Fruit fly (Drosophila melanogaster) whole organism, pupa: ENCODE data around the gene ND-39.
A peak's percentile ranks its signal among the peaks of the same experiment; 100 is the strongest.

Experiments used
- CG10348 ChIP-seq: fragments of 200-800 bp; sonication (Bioruptor generic); IDR thresholded peaks from 2 replicates; pipeline ENCODE4 v1.3.6; 2022; ENCODE audit warnings: missing biosample characterization, missing genetic modification characterization
- CG12605 ChIP-seq: fragments of 200-800 bp; sonication (Bioruptor generic); IDR thresholded peaks from 2 replicates; pipeline ENCODE4 v1.3.6; 2022; ENCODE audit warnings: missing biosample characterization, missing genetic modification characterization
- CG13204 ChIP-seq: fragments of 200-800 bp; sonication (Bioruptor generic); optimal IDR thresholded peaks from 2 replicates; lab custom pipeline; 2018; ENCODE audit warnings: missing biosample characterization, mild to moderate bottlenecking, missing genetic modification characterization, moderate library complexity
- CG14655 ChIP-seq: fragments of 200-800 bp; sonication (Bioruptor generic); optimal IDR thresholded peaks from 3 replicates; lab custom pipeline; 2017; ENCODE audit warnings: mild to moderate bottlenecking, missing biosample characterization, missing genetic modification reagents, missing genetic modification characterization
- CG15710 ChIP-seq: fragments of 200-800 bp; sonication (Bioruptor generic); optimal IDR thresholded peaks from 2 replicates; lab custom pipeline; 2018; ENCODE audit warnings: missing biosample characterization, mild to moderate bottlenecking, missing genetic modification characterization, moderate library complexity
- CG17806 ChIP-seq: fragments of 200-800 bp; sonication (Bioruptor generic); optimal IDR thresholded peaks from 2 replicates; lab custom pipeline; 2018; ENCODE audit warnings: missing biosample characterization, mild to moderate bottlenecking, missing genetic modification characterization, moderate library complexity
- CG32121 ChIP-seq: fragments of 200-800 bp; sonication (Bioruptor generic); IDR thresholded peaks from 2 replicates; pipeline ENCODE4 v1.3.6; 2022; ENCODE audit warnings: missing biosample characterization, missing genetic modification characterization
- CG34367 ChIP-seq: fragments of 200-800 bp; sonication (Bioruptor generic); optimal IDR thresholded peaks from 2 replicates; lab custom pipeline; 2018; ENCODE audit warnings: missing biosample characterization, mild to moderate bottlenecking, missing genetic modification characterization
- CG4496 ChIP-seq: fragments of 200-800 bp; sonication (Bioruptor generic); IDR thresholded peaks from 3 replicates; pipeline ENCODE4 v1.3.6; 2022; ENCODE audit warnings: missing biosample characterization, missing genetic modification characterization
- CG8159 ChIP-seq: fragments of 200-800 bp; sonication (Bioruptor generic); optimal IDR thresholded peaks from 3 replicates; lab custom pipeline; 2018; ENCODE audit warnings: missing biosample characterization, mild to moderate bottlenecking, missing genetic modification characterization, moderate library complexity
- CG8301 ChIP-seq: fragments of 200-800 bp; sonication (Bioruptor generic); optimal IDR thresholded peaks from 2 replicates; lab custom pipeline; 2018; ENCODE audit warnings: missing biosample characterization, mild to moderate bottlenecking, missing genetic modification characterization
- CG9948 ChIP-seq: fragments of 200-800 bp; sonication (Bioruptor generic); optimal IDR thresholded peaks from 2 replicates; lab custom pipeline; 2018; ENCODE audit warnings: missing biosample characterization, mild to moderate bottlenecking, missing genetic modification characterization, moderate library complexity
- D1 ChIP-seq: fragments of 200-800 bp; sonication (Bioruptor generic); optimal IDR thresholded peaks from 2 replicates; lab custom pipeline; 2018; ENCODE audit warnings: missing biosample characterization, mild to moderate bottlenecking, missing genetic modification characterization, moderate library complexity
- EcR ChIP-seq: fragments of 200-800 bp; sonication (Bioruptor generic); optimal IDR thresholded peaks from 3 replicates; lab custom pipeline; 2019; ENCODE audit warnings: missing biosample characterization, missing genetic modification characterization, mild to moderate bottlenecking, moderate library complexity, missing genetic modification reagents
- Ets98B ChIP-seq: fragments of 200-800 bp; sonication (Bioruptor generic); IDR thresholded peaks from 2 replicates; pipeline ENCODE4 v1.3.6; 2022; ENCODE audit warnings: missing biosample characterization, missing genetic modification characterization
- Pif1A ChIP-seq: fragments of 200-800 bp; sonication (Bioruptor generic); optimal IDR thresholded peaks from 3 replicates; lab custom pipeline; 2016; ENCODE audit warnings: missing biosample characterization, missing genetic modification characterization
- Pif1B ChIP-seq: fragments of 200-800 bp; sonication (Bioruptor generic); optimal IDR thresholded peaks from 3 replicates; lab custom pipeline; 2016; ENCODE audit warnings: missing biosample characterization, missing genetic modification characterization
- Snoo ChIP-seq: fragments of 200-800 bp; sonication (Bioruptor generic); optimal IDR thresholded peaks from 3 replicates; lab custom pipeline; 2017; ENCODE audit warnings: missing biosample characterization, mild to moderate bottlenecking, missing genetic modification characterization, inconsistent platforms
- fd96Ca ChIP-seq: fragments of 200-800 bp; sonication (Bioruptor generic); IDR thresholded peaks from 3 replicates; pipeline ENCODE4 v1.3.6; 2022; ENCODE audit warnings: missing biosample characterization, missing genetic modification characterization
- gl ChIP-seq: fragments of 200-800 bp; sonication (Bioruptor generic); optimal IDR thresholded peaks from 2 replicates; lab custom pipeline; 2018; ENCODE audit warnings: missing biosample characterization, mild to moderate bottlenecking, missing genetic modification characterization
- rn ChIP-seq: fragments of 200-800 bp; sonication (Bioruptor generic); IDR thresholded peaks from 2 replicates; pipeline ENCODE4 v1.3.6; 2022; ENCODE audit warnings: missing biosample characterization, missing genetic modification characterization

ND-39 gene

dm6 chr3L:20472607-20473006, 19.3 kb upstream of the ND-39 start:
- peak; percentile 33 for TF ChIP-seq EcR (GFP tag; lab: Kevin White, UChicago)
- no peak for TF ChIP-seq CG13204 (GFP tag; lab: Kevin White, UChicago)

dm6 chr3L:20473021-20473799, 18.7 kb upstream of the ND-39 start, which contains the start of the genes CG32428 and CG5969:
CG32428 (minus strand) TSS chr3L:20473723.
CG5969 (plus strand) TSS chr3L:20473783.
- TF ChIP-seq CG14655 (peak; percentile 77), Pif1B (GFP tag; lab: Kevin White, UChicago) (peak; percentile 51), Snoo (tag; lab: Kevin White, UChicago) (peak; percentile 72), CG34367 (tag; lab: Kevin White, UChicago) (peak; percentile 71), CG9948 (tag; lab: Kevin White, UChicago) (peak; percentile 74), rn (peak; percentile 61), CG10348 (GFP tag; lab: Robert Waterston, UW) (no peak), Ets98B (peak; percentile 67), Pif1A (peak; percentile 52), CG32121 (GFP tag; lab: Robert Waterston, UW) (peak; percentile 80), CG4496 (peak; percentile 88), gl (no peak), D1 (peak; percentile 18), CG8159 (tag; lab: Kevin White, UChicago) (peak; percentile 81), CG8301 (tag; lab: Kevin White, UChicago) (peak; percentile 65), CG13204 (GFP tag; lab: Kevin White, UChicago) (no peak), CG15710 (peak; percentile 82), CG17806 (peak; percentile 72), CG12605 (GFP tag; lab: Robert Waterston, UW) (peak; percentile 64), EcR (GFP tag; lab: Kevin White, UChicago) (no peak), fd96Ca (GFP tag; lab: Robert Waterston, UW) (peak; percentile 57; the same call in 2 of the 3 replicates)

- TF ChIP-seq EcR (GFP tag; lab: Kevin White, UChicago), result no peak
- TF ChIP-seq Ets98B, result no peak
- TF ChIP-seq Pif1A, result no peak
- TF ChIP-seq CG34367 (tag; lab: Kevin White, UChicago), result no peak
- TF ChIP-seq CG32121 (GFP tag; lab: Robert Waterston, UW), result no peak
- no peak for TF ChIP-seq D1
- no peak for TF ChIP-seq CG12605 (GFP tag; lab: Robert Waterston, UW)
- no peak for TF ChIP-seq CG13204 (GFP tag; lab: Kevin White, UChicago)
- no peak for TF ChIP-seq Snoo (tag; lab: Kevin White, UChicago)
- TF ChIP-seq CG8159 (tag; lab: Kevin White, UChicago), result no peak
Measured at dm6 chr3L:20474197-20474788, 17.6 kb upstream of the ND-39 start, which contains the start of gene isoQC. isoQC (plus strand) TSS chr3L:20474466.

- TF ChIP-seq CG17806 (peak; percentile 84), Pif1A (peak; percentile 90), rn (no peak), Snoo (tag; lab: Kevin White, UChicago) (peak; percentile 83), Ets98B (no peak), CG9948 (tag; lab: Kevin White, UChicago) (peak; percentile 64), CG8301 (tag; lab: Kevin White, UChicago) (peak; percentile 81), CG32121 (GFP tag; lab: Robert Waterston, UW) (no peak), EcR (GFP tag; lab: Kevin White, UChicago) (no peak), CG13204 (GFP tag; lab: Kevin White, UChicago) (no peak), CG10348 (GFP tag; lab: Robert Waterston, UW) (no peak), CG34367 (tag; lab: Kevin White, UChicago) (peak; percentile 59), gl (peak; percentile 47), fd96Ca (GFP tag; lab: Robert Waterston, UW) (no peak), D1 (peak; percentile 75), CG4496 (no peak), CG14655 (peak; percentile 83), CG15710 (peak; percentile 73), CG8159 (tag; lab: Kevin White, UChicago) (peak; percentile 80), CG12605 (GFP tag; lab: Robert Waterston, UW) (no peak), Pif1B (GFP tag; lab: Kevin White, UChicago) (peak; percentile 83)
Measured at dm6 chr3L:20474789-20475208, 17.1 kb upstream of the ND-39 start.

dm6 chr3L:20487649-20488048, 4.2 kb upstream of the ND-39 start:
- TF ChIP-seq rn (no peak), Ets98B (no peak), gl (no peak), D1 (no peak), CG15710 (no peak), CG10348 (GFP tag; lab: Robert Waterston, UW) (no peak), CG32121 (GFP tag; lab: Robert Waterston, UW) (no peak), fd96Ca (GFP tag; lab: Robert Waterston, UW) (no peak), CG12605 (GFP tag; lab: Robert Waterston, UW) (no peak), CG9948 (tag; lab: Kevin White, UChicago) (no peak)
